Worm (Caenorhabditis elegans) whole organism, L2 larva: ENCODE results near the gene fbxb-45.
"Not testable (repeated sequence)": the region's sequence is repeated elsewhere in the genome, so short reads cannot be mapped to it uniquely, and the experiment has no call there.

Experiments
- C34F6.9 ChIP-seq: fragments of 150-350 bp; optimal IDR thresholded peaks from 2 replicates; lab custom pipeline; 2014; ENCODE audit warnings: missing biosample characterization, missing genetic modification characterization
- F13H6.1 ChIP-seq: sonication (generic microtip); optimal IDR thresholded peaks from 2 replicates; lab custom pipeline; 2016; ENCODE audit warnings: missing genetic modification characterization, missing compliant biosample characterization
- R02D3.7 ChIP-seq: fragments of 150-350 bp; optimal IDR thresholded peaks from 2 replicates; lab custom pipeline; 2014; ENCODE audit warnings: missing biosample characterization, missing genetic modification characterization
- Y55F3AM.14 ChIP-seq: fragments of 200-800 bp; sonication (Bioruptor generic); optimal IDR thresholded peaks from 2 replicates; lab custom pipeline; 2018; ENCODE audit warnings: mild to moderate bottlenecking, missing genetic modification characterization, missing compliant biosample characterization
- ZK546.5 ChIP-seq: sonication (generic microtip); optimal IDR thresholded peaks from 2 replicates; lab custom pipeline; 2017; ENCODE audit warnings: missing biosample characterization, missing genetic modification characterization
- alr-1 ChIP-seq: fragments of 150-350 bp; optimal IDR thresholded peaks from 2 replicates; lab custom pipeline; 2014; ENCODE audit warnings: missing biosample characterization, missing genetic modification characterization
- ceh-82 ChIP-seq: fragments of 150-350 bp; optimal IDR thresholded peaks from 2 replicates; lab custom pipeline; 2014; ENCODE audit warnings: missing biosample characterization, missing genetic modification characterization
- dmd-4 ChIP-seq: sonication (generic microtip); optimal IDR thresholded peaks from 2 replicates; lab custom pipeline; 2017; ENCODE audit warnings: missing biosample characterization, missing genetic modification characterization
- elt-1 ChIP-seq: fragments of 150-350 bp; optimal IDR thresholded peaks from 2 replicates; lab custom pipeline; 2014; ENCODE audit warnings: missing biosample characterization, missing genetic modification characterization
- elt-3 ChIP-seq: sonication (generic microtip); optimal IDR thresholded peaks from 2 replicates; lab custom pipeline; 2017; ENCODE audit warnings: missing biosample characterization, missing genetic modification characterization
- fos-1 ChIP-seq: fragments of 150-350 bp; optimal IDR thresholded peaks from 2 replicates; lab custom pipeline; 2014; ENCODE audit warnings: missing biosample characterization, missing genetic modification characterization
- gmeb-1 ChIP-seq: fragments of 150-350 bp; optimal IDR thresholded peaks from 2 replicates; lab custom pipeline; 2014; ENCODE audit warnings: missing biosample characterization, missing genetic modification characterization
- lin-11 ChIP-seq: fragments of 150-350 bp; sonication (generic microtip); optimal IDR thresholded peaks from 2 replicates; lab custom pipeline; 2014; ENCODE audit warnings: missing biosample characterization, missing genetic modification characterization, inconsistent platforms, mixed read lengths
- lin-13 ChIP-seq: fragments of 150-350 bp; optimal IDR thresholded peaks from 2 replicates; lab custom pipeline; 2014; ENCODE audit warnings: missing biosample characterization, missing genetic modification reagents, missing genetic modification characterization
- lin-39 ChIP-seq: fragments of 150-350 bp; optimal IDR thresholded peaks from 2 replicates; lab custom pipeline; 2014; ENCODE audit warnings: missing biosample characterization, missing genetic modification reagents, missing genetic modification characterization
- lsy-2 ChIP-seq, 2 experiments: fragments of 150-350 bp in 1 of 2; sonication (generic microtip) in 1 of 2; optimal IDR thresholded peaks; 2 replicates each; lab custom pipeline; 2014 to 2017; ENCODE audit warnings: missing biosample characterization in 2 of 2, missing genetic modification characterization in 2 of 2
- mab-5 ChIP-seq: fragments of 150-350 bp; optimal IDR thresholded peaks from 2 replicates; lab custom pipeline; 2014; ENCODE audit warnings: missing biosample characterization, missing genetic modification characterization
- nhr-10 ChIP-seq: sonication (generic microtip); optimal IDR thresholded peaks from 2 replicates; lab custom pipeline; 2017; ENCODE audit warnings: missing biosample characterization, missing genetic modification characterization
- nhr-11 ChIP-seq: fragments of 150-350 bp; optimal IDR thresholded peaks from 2 replicates; lab custom pipeline; 2014; ENCODE audit warnings: missing biosample characterization, missing genetic modification characterization
- nhr-12 ChIP-seq: fragments of 150-350 bp; optimal IDR thresholded peaks from 2 replicates; lab custom pipeline; 2014; ENCODE audit warnings: missing biosample characterization, missing genetic modification characterization
- nhr-129 ChIP-seq: fragments of 150-350 bp; optimal IDR thresholded peaks from 2 replicates; lab custom pipeline; 2014; ENCODE audit warnings: missing biosample characterization, missing genetic modification characterization
- nhr-23 ChIP-seq: fragments of 150-350 bp; optimal IDR thresholded peaks from 2 replicates; lab custom pipeline; 2014; ENCODE audit warnings: missing biosample characterization, missing genetic modification reagents, missing genetic modification characterization
- nhr-237 ChIP-seq: fragments of 150-350 bp; optimal IDR thresholded peaks from 2 replicates; lab custom pipeline; 2014; ENCODE audit warnings: missing biosample characterization, missing genetic modification characterization
- nhr-77 ChIP-seq: fragments of 150-350 bp; optimal IDR thresholded peaks from 2 replicates; lab custom pipeline; 2014; ENCODE audit warnings: missing biosample characterization, missing genetic modification characterization
- peb-1 ChIP-seq: fragments of 150-350 bp; optimal IDR thresholded peaks from 2 replicates; lab custom pipeline; 2014; ENCODE audit warnings: missing biosample characterization, missing genetic modification characterization
- sem-4 ChIP-seq: fragments of 150-350 bp; optimal IDR thresholded peaks from 2 replicates; lab custom pipeline; 2014; ENCODE audit warnings: missing biosample characterization, missing genetic modification reagents, missing genetic modification characterization
- skn-1 ChIP-seq: sonication (generic microtip); optimal IDR thresholded peaks from 2 replicates; lab custom pipeline; 2017; ENCODE audit warnings: missing biosample characterization, missing genetic modification characterization
- sma-3 ChIP-seq: sonication (generic microtip); optimal IDR thresholded peaks from 2 replicates; lab custom pipeline; 2016; ENCODE audit warnings: missing genetic modification reagents, missing genetic modification characterization, missing compliant biosample characterization
- sma-9 ChIP-seq, 2 experiments: fragments of 150-350 bp in 1 of 2; sonication (generic microtip) in 1 of 2; optimal IDR thresholded peaks; 2 replicates each; lab custom pipeline; 2014 to 2016; ENCODE audit warnings: missing genetic modification characterization in 2 of 2, mild to moderate bottlenecking in 1 of 2, missing biosample characterization in 1 of 2, missing compliant biosample characterization in 1 of 2, missing genetic modification reagents in 1 of 2, moderate library complexity in 1 of 2
- snpc-4 ChIP-seq: fragments of 150-350 bp; optimal IDR thresholded peaks from 2 replicates; lab custom pipeline; 2014; ENCODE audit warnings: missing biosample characterization, missing genetic modification characterization
- unc-39 ChIP-seq: fragments of 150-350 bp; optimal IDR thresholded peaks from 2 replicates; lab custom pipeline; 2014; ENCODE audit warnings: missing biosample characterization, missing genetic modification characterization
- unc-55 ChIP-seq: fragments of 150-350 bp; sonication (generic microtip); optimal IDR thresholded peaks from 3 replicates; lab custom pipeline; 2014; ENCODE audit warnings: missing biosample characterization, missing genetic modification reagents, missing genetic modification characterization
- zag-1 ChIP-seq: fragments of 150-350 bp; optimal IDR thresholded peaks from 2 replicates; lab custom pipeline; 2014; ENCODE audit warnings: missing biosample characterization, missing genetic modification characterization
- ztf-11 ChIP-seq: sonication (generic microtip); optimal IDR thresholded peaks from 2 replicates; lab custom pipeline; 2017; ENCODE audit warnings: missing biosample characterization, missing genetic modification characterization

Gene fbxb-45

ce11 chrII:1070875-1071274 lies 27.0 kb upstream of the fbxb-45 start, which contains the start of gene K02E7.12:
TSS of gene K02E7.12 (plus strand) at chrII:1071175.
- TF ChIP-seq unc-39 (tag; lab: Kevin White, UChicago): no peak

ce11 chrII:1066907-1067306 lies 23.1 kb upstream of the fbxb-45 start, which contains the start of gene K02E7.10:
TSS of gene K02E7.10 (minus strand) at chrII:1067007.
- no peak for TF ChIP-seq nhr-77 (tag; lab: Kevin White, UChicago)
- TF ChIP-seq sem-4 (tag; lab: Kevin White, UChicago): no peak
- TF ChIP-seq nhr-12 (tag; lab: Kevin White, UChicago): no peak
- TF ChIP-seq nhr-10: no peak
- TF ChIP-seq R02D3.7 (tag; lab: Kevin White, UChicago): no peak
- TF ChIP-seq sma-3: no peak
- no peak for TF ChIP-seq ZK546.5 (tag; lab: Kevin White, UChicago)
- no peak for TF ChIP-seq ztf-11
- TF ChIP-seq zag-1 (tag; lab: Kevin White, UChicago): no peak
- TF ChIP-seq unc-55 (GFP tag; lab: Kevin White, UChicago): no peak
- no peak for TF ChIP-seq F13H6.1
- TF ChIP-seq ceh-82 (tag; lab: Kevin White, UChicago): no peak
- TF ChIP-seq Y55F3AM.14 (GFP tag; lab: Kevin White, UChicago): no peak
- TF ChIP-seq lin-39 (tag; lab: Kevin White, UChicago): no peak
- no peak for TF ChIP-seq C34F6.9
- no peak for TF ChIP-seq lin-13 (GFP tag; lab: Kevin White, UChicago)
- TF ChIP-seq skn-1 (tag; lab: Kevin White, UChicago): no peak
- TF ChIP-seq nhr-237 (tag; lab: Kevin White, UChicago): no peak
- TF ChIP-seq mab-5 (tag; lab: Kevin White, UChicago): no peak

ce11 chrII:1063926-1064325 lies 20.1 kb upstream of the fbxb-45 start:
- TF ChIP-seq nhr-23: no peak
- TF ChIP-seq fos-1 (tag; lab: Kevin White, UChicago): peak; percentile 12

ce11 chrII:1060702-1061101 lies 16.9 kb upstream of the fbxb-45 start, which contains the start of gene btb-10:
TSS of gene btb-10 (minus strand) at chrII:1060802.
- not testable (repeated sequence) for TF ChIP-seq snpc-4 (tag; lab: Kevin White, UChicago); lin-13 (GFP tag; lab: Kevin White, UChicago); peb-1 (tag; lab: Kevin White, UChicago)

- TF ChIP-seq sma-3 (peak; percentile 14), ztf-11 (no peak), lin-11 (tag; lab: Kevin White, UChicago) (no peak), nhr-129 (no peak), sma-9 (GFP tag; optimal IDR thresholded peaks at IDR 0.05; lab: Kevin White, UChicago) (peak; percentile 34), sma-9 (tag; optimal IDR thresholded peaks at IDR 0.05; lab: Kevin White, UChicago) (no peak), nhr-237 (tag; lab: Kevin White, UChicago) (no peak), zag-1 (tag; lab: Kevin White, UChicago) (no peak), F13H6.1 (peak; percentile 11), nhr-11 (tag; lab: Kevin White, UChicago) (no peak), fos-1 (tag; lab: Kevin White, UChicago) (peak; percentile 77), dmd-4 (tag; lab: Kevin White, UChicago) (no peak), ZK546.5 (tag; lab: Kevin White, UChicago) (no peak), elt-1 (tag; lab: Kevin White, UChicago) (no peak), R02D3.7 (tag; lab: Kevin White, UChicago) (no peak), gmeb-1 (tag; lab: Kevin White, UChicago) (no peak), lsy-2 (tag; optimal IDR thresholded peaks at IDR 0.05; lab: Kevin White, UChicago) (no peak), elt-3 (no peak), nhr-23 (no peak), alr-1 (tag; lab: Kevin White, UChicago) (no peak)
Observed at ce11 chrII:1056844-1057243, 13.0 kb upstream of the fbxb-45 start.
